Worm (Caenorhabditis elegans): Measurements from ENCODE around the gene Y105C5A.12.
"Not testable (repeated sequence)": the region's sequence is repeated elsewhere in the genome, so short reads cannot be mapped to it uniquely, and the experiment has no call there.

The Y105C5A.12 gene

ce11 chrIV:15641699-15642098 lies at the start of gene Y105C5A.12:
Gene Y105C5A.12, minus strand, starts transcription at chrIV:15641799.
- not testable (repeated sequence) for TF ChIP-seq nhr-28 (tag; optimal IDR thresholded peaks at IDR 0.05); ceh-32 (tag; optimal IDR thresholded peaks at IDR 0.05; ENCODE audit: poor library complexity); mdl-1 (tag; optimal IDR thresholded peaks at IDR 0.05)

ce11 chrIV:15688524-15689479 lies 47.2 kb upstream of the Y105C5A.12 start, which contains the start of gene Y105C5A.15:
Gene Y105C5A.15, plus strand, starts transcription at chrIV:15689201.
- TF ChIP-seq mxl-2 (GFP tag; conservative IDR thresholded peaks at IDR 0.05), result no peak
- TF ChIP-seq aha-1 (tag), result peak; percentile 73
- no peak for TF ChIP-seq hmg-1.1 (GFP tag; IDR thresholded peaks at IDR 0.05)
- no peak for TF ChIP-seq daf-12 (tag; optimal IDR thresholded peaks at IDR 0.05)
- no peak for TF ChIP-seq nhr-28 (tag; optimal IDR thresholded peaks at IDR 0.05)
- no peak for TF ChIP-seq attf-4 (tag; optimal IDR thresholded peaks at IDR 0.05)
- no peak for TF ChIP-seq lsy-2 (tag; optimal IDR thresholded peaks at IDR 0.05)
- TF ChIP-seq pqm-1 (tag; optimal IDR thresholded peaks at IDR 0.05), result peak; percentile 33
- TF ChIP-seq sdz-12 (GFP tag; optimal IDR thresholded peaks at IDR 0.05), result no peak
- TF ChIP-seq ama-1 (optimal IDR thresholded peaks at IDR 0.05), result no peak
- TF ChIP-seq snpc-1.2 (GFP tag; IDR thresholded peaks at IDR 0.05), result peak; percentile 91
- no peak for TF ChIP-seq fos-1 (tag; optimal IDR thresholded peaks at IDR 0.05)
- TF ChIP-seq nhr-25 (tag; optimal IDR thresholded peaks at IDR 0.05; ENCODE audit: borderline replicate concordance, insufficient read depth), result no peak
- no peak for TF ChIP-seq unc-39 (tag; optimal IDR thresholded peaks at IDR 0.05)
- no peak for TF ChIP-seq ceh-82 (tag; optimal IDR thresholded peaks at IDR 0.05)
- TF ChIP-seq ZK337.2 (GFP tag; IDR thresholded peaks at IDR 0.05), result 0 out of 2 replicates have a peak, but pooled peaks have one; percentile 11
- no peak for TF ChIP-seq nhr-10 (tag; optimal IDR thresholded peaks at IDR 0.05)
- no peak for TF ChIP-seq nhr-111 (GFP tag; optimal IDR thresholded peaks at IDR 0.05)
- TF ChIP-seq nhr-41 (GFP tag; IDR thresholded peaks at IDR 0.05), result no peak
- TF ChIP-seq jun-1 (tag; optimal IDR thresholded peaks at IDR 0.05), result no peak
- TF ChIP-seq spr-1 (tag; optimal IDR thresholded peaks at IDR 0.05), result no peak
- TF ChIP-seq mxl-3 (GFP tag; optimal IDR thresholded peaks at IDR 0.05), result peak; percentile 3
- TF ChIP-seq lir-3 (tag; optimal IDR thresholded peaks at IDR 0.05), result no peak
- TF ChIP-seq nhr-102 (tag; optimal IDR thresholded peaks at IDR 0.05), result no peak
- no peak for TF ChIP-seq daf-16 (GFP tag; optimal IDR thresholded peaks at IDR 0.05)
- peak; percentile 2 for TF ChIP-seq daf-16 (tag; optimal IDR thresholded peaks at IDR 0.05)
- TF ChIP-seq F26F4.8 (GFP tag; conservative IDR thresholded peaks at IDR 0.05), result no peak
- TF ChIP-seq hlh-11 (tag; optimal IDR thresholded peaks at IDR 0.05), result no peak
- no peak for TF ChIP-seq php-3 (GFP tag; IDR thresholded peaks at IDR 0.05)
- no peak for TF ChIP-seq ztf-11 (tag; optimal IDR thresholded peaks at IDR 0.05)
- no peak for TF ChIP-seq fkh-10 (GFP tag; optimal IDR thresholded peaks at IDR 0.05)

- TF ChIP-seq ceh-62 (tag; optimal IDR thresholded peaks at IDR 0.05) (no peak), Y105C5A.15 (GFP tag; IDR thresholded peaks at IDR 0.05) (no peak), arid-1 (GFP tag; conservative IDR thresholded peaks at IDR 0.05) (no peak), nhr-6 (tag; optimal IDR thresholded peaks at IDR 0.05) (no peak), tra-1 (GFP tag; IDR thresholded peaks at IDR 0.05) (no peak), hif-1 (tag; optimal IDR thresholded peaks at IDR 0.05) (no peak), nhr-25 (tag; optimal IDR thresholded peaks at IDR 0.05; ENCODE audit: borderline replicate concordance, insufficient read depth) (no peak), aly-2 (tag; optimal IDR thresholded peaks at IDR 0.05) (no peak), ceh-28 (tag; optimal IDR thresholded peaks at IDR 0.05) (no peak), nhr-48 (tag; optimal IDR thresholded peaks at IDR 0.05) (no peak), dmd-8 (GFP tag; IDR thresholded peaks at IDR 0.05) (no peak), set-16 (GFP tag; IDR thresholded peaks at IDR 0.05) (no peak), egl-27 (tag; optimal IDR thresholded peaks at IDR 0.05) (no peak)
Measured at ce11 chrIV:15687825-15688224, 46.2 kb upstream of the Y105C5A.12 start.

Data from whole organism, L4 larva.